Worm (Caenorhabditis elegans): ENCODE results near the gene pac-1.

pac-1 gene

ce11 chrIII:8535445-8535844 is 40.6 kb downstream of the pac-1 start:
- TF ChIP-seq elt-1 (tag; optimal IDR thresholded peaks at IDR 0.05; ENCODE audit: borderline replicate concordance, insufficient read depth) (no peak), nhr-28 (tag; optimal IDR thresholded peaks at IDR 0.05) (no peak), ceh-83 (GFP tag; optimal IDR thresholded peaks at IDR 0.05) (no peak), mep-1 (tag; optimal IDR thresholded peaks at IDR 0.05) (no peak), zip-8 (tag; optimal IDR thresholded peaks at IDR 0.05) (no peak), nhr-237 (tag; optimal IDR thresholded peaks at IDR 0.05) (no peak), nhr-2 (tag; optimal IDR thresholded peaks at IDR 0.05) (no peak)

ce11 chrIII:8545515-8545914 is 50.7 kb downstream of the pac-1 start, which contains the start of gene ZC21.6:
Gene ZC21.6, minus strand, starts transcription at chrIII:8545615.
- TF ChIP-seq hlh-1 (tag; optimal IDR thresholded peaks at IDR 0.05) (no peak), sptf-1 (tag; optimal IDR thresholded peaks at IDR 0.05) (no peak), lin-32 (GFP tag; optimal IDR thresholded peaks at IDR 0.05) (no peak), ceh-43 (GFP tag; optimal IDR thresholded peaks at IDR 0.05) (no peak), bed-3 (GFP tag; optimal IDR thresholded peaks at IDR 0.05) (no peak), mab-5 (tag; optimal IDR thresholded peaks at IDR 0.05) (no peak), mls-2 (tag; optimal IDR thresholded peaks at IDR 0.05) (no peak), drap-1 (GFP tag; optimal IDR thresholded peaks at IDR 0.05) (no peak), nhr-12 (tag; optimal IDR thresholded peaks at IDR 0.05) (no peak), snpc-4 (tag; optimal IDR thresholded peaks at IDR 0.05) (no peak), ceh-39 (tag; optimal IDR thresholded peaks at IDR 0.05) (no peak), nhr-76 (tag; optimal IDR thresholded peaks at IDR 0.05) (no peak)

DNA sequence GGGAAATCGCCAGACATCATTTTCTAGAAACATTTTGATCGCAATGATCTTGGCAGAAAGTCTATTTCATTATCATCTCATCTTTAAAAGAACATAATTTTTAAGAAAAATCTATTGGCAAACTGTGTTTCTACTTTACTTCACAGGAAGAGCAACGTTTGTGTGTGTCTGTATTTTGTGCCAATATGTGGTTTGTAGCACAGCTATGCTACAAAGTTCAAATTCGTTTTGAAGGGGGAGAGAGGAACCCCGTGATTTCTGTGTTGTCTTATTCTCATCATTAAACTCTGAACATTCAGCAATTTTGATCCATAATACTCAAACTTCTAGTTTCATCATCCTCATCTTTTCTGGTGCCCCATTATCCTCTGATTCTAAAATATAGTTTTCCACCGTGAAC is 56.9 kb downstream of the pac-1 start:
- TF ChIP-seq ceh-39 (tag; optimal IDR thresholded peaks at IDR 0.05) (no peak), ham-2 (GFP tag; optimal IDR thresholded peaks at IDR 0.05) (no peak), nhr-12 (tag; optimal IDR thresholded peaks at IDR 0.05) (no peak), zip-8 (tag; optimal IDR thresholded peaks at IDR 0.05) (no peak), lin-32 (GFP tag; optimal IDR thresholded peaks at IDR 0.05) (no peak), sptf-1 (tag; optimal IDR thresholded peaks at IDR 0.05) (no peak), mls-2 (tag; optimal IDR thresholded peaks at IDR 0.05) (no peak), lin-13 (tag; optimal IDR thresholded peaks at IDR 0.05) (no peak)

- TF ChIP-seq hlh-1 (tag; optimal IDR thresholded peaks at IDR 0.05) (no peak), mls-2 (tag; optimal IDR thresholded peaks at IDR 0.05) (no peak), ceh-43 (GFP tag; optimal IDR thresholded peaks at IDR 0.05) (no peak), lsy-2 (tag; optimal IDR thresholded peaks at IDR 0.05) (no peak), snpc-4 (tag; optimal IDR thresholded peaks at IDR 0.05) (no peak), sptf-1 (tag; optimal IDR thresholded peaks at IDR 0.05) (no peak), M03D4.4 (tag; optimal IDR thresholded peaks at IDR 0.05) (no peak), zip-8 (tag; optimal IDR thresholded peaks at IDR 0.05) (no peak), lin-13 (tag; optimal IDR thresholded peaks at IDR 0.05) (no peak), nhr-12 (tag; optimal IDR thresholded peaks at IDR 0.05) (no peak), nhr-28 (tag; optimal IDR thresholded peaks at IDR 0.05) (no peak), cnd-1 (tag; optimal IDR thresholded peaks at IDR 0.05) (no peak)
Measured at ce11 chrIII:8552125-8552524, 57.3 kb downstream of the pac-1 start, which contains the start of gene C02D5.4. Gene C02D5.4, plus strand, starts transcription at chrIII:8552165.

ce11 chrIII:8554472-8554871 is 59.7 kb downstream of the pac-1 start, which contains the start of gene gsto-2:
Gene gsto-2, plus strand, starts transcription at chrIII:8554772.
- TF ChIP-seq lin-13 (tag; optimal IDR thresholded peaks at IDR 0.05) (no peak), M03D4.4 (tag; optimal IDR thresholded peaks at IDR 0.05) (no peak), nhr-2 (tag; optimal IDR thresholded peaks at IDR 0.05) (no peak), snpc-4 (tag; optimal IDR thresholded peaks at IDR 0.05) (no peak), ceh-83 (GFP tag; optimal IDR thresholded peaks at IDR 0.05) (no peak), elt-3 (tag; optimal IDR thresholded peaks at IDR 0.05) (no peak), ceh-39 (tag; optimal IDR thresholded peaks at IDR 0.05) (no peak), elt-1 (tag; optimal IDR thresholded peaks at IDR 0.05; ENCODE audit: borderline replicate concordance, insufficient read depth) (no peak), drap-1 (GFP tag; optimal IDR thresholded peaks at IDR 0.05) (no peak), nhr-237 (tag; optimal IDR thresholded peaks at IDR 0.05) (no peak), pha-4 (tag; optimal IDR thresholded peaks at IDR 0.05) (no peak), ceh-43 (GFP tag; optimal IDR thresholded peaks at IDR 0.05) (no peak), nhr-12 (tag; optimal IDR thresholded peaks at IDR 0.05) (no peak), ztf-11 (tag; optimal IDR thresholded peaks at IDR 0.05) (no peak), ham-2 (GFP tag; optimal IDR thresholded peaks at IDR 0.05) (no peak)

- TF ChIP-seq nhr-2 (tag; optimal IDR thresholded peaks at IDR 0.05) (no peak), blmp-1 (tag; optimal IDR thresholded peaks at IDR 0.05) (peak; percentile 16)
Measured at ce11 chrIII:8555682-8556081, 60.9 kb downstream of the pac-1 start.

Measured in whole organism, mixed stage, embryonic.